Worm (Caenorhabditis elegans) whole organism, L1 larva: ENCODE data around the gene srh-15.

Source experiments
- fos-1 ChIP-seq: fragments of 150-350 bp; optimal IDR thresholded peaks from 2 replicates; lab custom pipeline; 2014; ENCODE audit warnings: missing biosample characterization, missing genetic modification characterization
- ztf-11 ChIP-seq, 2 experiments: sonication (generic microtip); optimal IDR thresholded peaks; 2 replicates each; lab custom pipeline; 2016 to 2017; ENCODE audit warnings: missing genetic modification characterization in 2 of 2, missing biosample characterization in 1 of 2, missing compliant biosample characterization in 1 of 2
- ztf-4 ChIP-seq: fragments of 150-350 bp; optimal IDR thresholded peaks from 2 replicates; lab custom pipeline; 2014; ENCODE audit warnings: missing biosample characterization, missing genetic modification characterization

DNA sequence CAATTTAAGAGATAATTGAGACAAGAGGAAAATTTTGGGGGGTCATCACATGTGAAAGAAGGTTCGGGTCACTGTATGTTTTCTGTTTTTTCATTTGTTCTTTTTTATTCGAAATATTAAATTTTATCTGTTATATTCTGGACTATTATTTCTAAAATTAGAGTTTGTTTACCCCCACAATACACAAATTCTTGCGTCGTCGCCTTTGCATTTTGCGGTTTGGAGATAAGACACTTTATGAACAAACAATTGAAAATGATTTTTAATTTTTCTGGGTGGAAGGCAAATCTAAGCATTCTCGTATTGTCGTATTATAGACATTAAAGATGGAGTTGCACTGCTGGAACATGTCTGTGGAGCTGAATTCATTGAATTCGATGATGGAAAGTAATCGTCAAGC is 47.5 kb upstream of the srh-15 start:
- TF ChIP-seq fos-1 (tag; lab: Kevin White, UChicago) = no peak
- TF ChIP-seq ztf-11 (tag; optimal IDR thresholded peaks at IDR 0.05; lab: Kevin White, UChicago) = no peak
- TF ChIP-seq ztf-4 (tag; lab: Kevin White, UChicago) = no peak
